Fruit fly (Drosophila melanogaster) whole organism, embryonic: ENCODE results near the gene CG7987.

Experiments used
- Antp ChIP-seq: fragments of 200-800 bp; sonication (Bioruptor generic); optimal IDR thresholded peaks from 3 replicates; lab custom pipeline; 2016; ENCODE audit warnings: missing biosample characterization, missing genetic modification characterization
- Atf3 ChIP-seq: fragments of 200-800 bp; sonication (Bioruptor generic); optimal IDR thresholded peaks from 3 replicates; lab custom pipeline; 2016; ENCODE audit warnings: missing biosample characterization, missing genetic modification characterization
- BEAF-32 ChIP-seq: fragments of 200-800 bp; sonication (Bioruptor generic); optimal IDR thresholded peaks from 3 replicates; lab custom pipeline; 2017; ENCODE audit warnings: missing biosample characterization, missing genetic modification characterization, mild to moderate bottlenecking, moderate library complexity, missing genetic modification reagents
- Bgb ChIP-seq: fragments of 200-800 bp; sonication (Bioruptor generic); IDR thresholded peaks from 2 replicates; pipeline ENCODE4 v1.3.6; 2022; ENCODE audit warnings: missing biosample characterization, missing genetic modification characterization; ENCODE audit not compliant: partially characterized antibody
- Bteb2 ChIP-seq: fragments of 200-800 bp; sonication (Bioruptor generic); optimal IDR thresholded peaks from 2 replicates; lab custom pipeline; 2016; ENCODE audit warnings: missing biosample characterization, missing genetic modification characterization
- CG10321 ChIP-seq: fragments of 200-800 bp; sonication (Bioruptor generic); IDR thresholded peaks from 2 replicates; pipeline ENCODE4 v1.3.6; 2022; ENCODE audit warnings: missing biosample characterization, missing genetic modification characterization
- CG11398 ChIP-seq: fragments of 200-800 bp; sonication (Bioruptor generic); optimal IDR thresholded peaks from 2 replicates; lab custom pipeline; 2016; ENCODE audit warnings: missing biosample characterization, missing genetic modification characterization
- CG12071 ChIP-seq: fragments of 200-800 bp; sonication (Bioruptor generic); optimal IDR thresholded peaks from 3 replicates; lab custom pipeline; 2018; ENCODE audit warnings: missing biosample characterization, mild to moderate bottlenecking, missing genetic modification characterization
- CG12219 ChIP-seq: fragments of 200-800 bp; sonication (Bioruptor generic); optimal IDR thresholded peaks from 3 replicates; lab custom pipeline; 2018; ENCODE audit warnings: missing biosample characterization, mild to moderate bottlenecking, missing genetic modification characterization
- CG12391 ChIP-seq: fragments of 200-800 bp; sonication (Bioruptor generic); optimal IDR thresholded peaks from 3 replicates; lab custom pipeline; 2018; ENCODE audit warnings: missing biosample characterization, mild to moderate bottlenecking, missing genetic modification characterization, moderate library complexity
- CG16815 ChIP-seq: fragments of 200-800 bp; sonication (Bioruptor generic); optimal IDR thresholded peaks from 3 replicates; lab custom pipeline; 2017; ENCODE audit warnings: missing biosample characterization, mild to moderate bottlenecking, missing genetic modification characterization
- CG16863 ChIP-seq: fragments of 200-800 bp; sonication (Bioruptor generic); optimal IDR thresholded peaks from 3 replicates; lab custom pipeline; 2016; ENCODE audit warnings: missing biosample characterization, missing genetic modification characterization
- CG17361 ChIP-seq: fragments of 200-800 bp; sonication (Bioruptor generic); IDR thresholded peaks from 3 replicates; pipeline ENCODE4 v1.3.6; 2022; ENCODE audit warnings: missing biosample characterization, missing genetic modification characterization
- CG2678 ChIP-seq: fragments of 200-800 bp; sonication (Bioruptor generic); optimal IDR thresholded peaks from 3 replicates; lab custom pipeline; 2019; ENCODE audit warnings: missing biosample characterization, mild to moderate bottlenecking, missing genetic modification characterization, moderate library complexity
- CG30431 ChIP-seq: fragments of 200-800 bp; sonication (Bioruptor generic); optimal IDR thresholded peaks from 2 replicates; lab custom pipeline; 2017; ENCODE audit warnings: missing biosample characterization, missing genetic modification characterization
- CG31365 ChIP-seq: fragments of 200-800 bp; sonication (Bioruptor generic); optimal IDR thresholded peaks from 2 replicates; lab custom pipeline; 2018; ENCODE audit warnings: missing biosample characterization, mild to moderate bottlenecking, missing genetic modification characterization
- CG3163 ChIP-seq: fragments of 200-800 bp; sonication (Bioruptor generic); optimal IDR thresholded peaks from 3 replicates; lab custom pipeline; 2016; ENCODE audit warnings: missing biosample characterization, missing genetic modification characterization
- CG32767 ChIP-seq: fragments of 200-800 bp; sonication (Bioruptor generic); IDR thresholded peaks from 2 replicates; pipeline ENCODE4 v1.3.6; 2022; ENCODE audit warnings: missing biosample characterization, missing genetic modification characterization
- CG7786 ChIP-seq: fragments of 200-800 bp; sonication (Bioruptor generic); optimal IDR thresholded peaks from 2 replicates; lab custom pipeline; 2016; ENCODE audit warnings: missing biosample characterization, missing genetic modification characterization
- CG7987 ChIP-seq: fragments of 200-800 bp; sonication (Bioruptor generic); optimal IDR thresholded peaks from 2 replicates; lab custom pipeline; 2018; ENCODE audit warnings: missing biosample characterization, mild to moderate bottlenecking, missing genetic modification characterization, moderate library complexity
- CG8281 ChIP-seq: fragments of 200-800 bp; sonication (Bioruptor generic); optimal IDR thresholded peaks from 2 replicates; lab custom pipeline; 2018; ENCODE audit warnings: missing biosample characterization, mild to moderate bottlenecking, missing genetic modification characterization, moderate library complexity
- CHES-1-like ChIP-seq: fragments of 200-800 bp; sonication (Bioruptor generic); optimal IDR thresholded peaks from 2 replicates; lab custom pipeline; 2016; ENCODE audit warnings: missing biosample characterization, missing genetic modification characterization
- Chrac-16 ChIP-seq: fragments of 200-800 bp; sonication (Bioruptor generic); optimal IDR thresholded peaks from 3 replicates; lab custom pipeline; 2016; ENCODE audit warnings: missing biosample characterization, missing genetic modification characterization
- CoRest ChIP-seq: fragments of 200-800 bp; sonication (Bioruptor generic); optimal IDR thresholded peaks from 3 replicates; lab custom pipeline; 2018; ENCODE audit warnings: missing biosample characterization, mild to moderate bottlenecking, missing genetic modification characterization, moderate library complexity
- HHEX ChIP-seq: fragments of 200-800 bp; sonication (Bioruptor generic); optimal IDR thresholded peaks from 3 replicates; lab custom pipeline; 2017; ENCODE audit warnings: missing biosample characterization, mild to moderate bottlenecking, missing genetic modification characterization, missing genetic modification reagents
- Hmx ChIP-seq: fragments of 200-800 bp; sonication (Bioruptor generic); optimal IDR thresholded peaks from 2 replicates; lab custom pipeline; 2016; ENCODE audit warnings: missing biosample characterization, missing genetic modification characterization
- Mad ChIP-seq: fragments of 200-800 bp; sonication (Bioruptor generic); optimal IDR thresholded peaks from 2 replicates; lab custom pipeline; 2016; ENCODE audit warnings: missing biosample characterization, missing genetic modification characterization
- Mrtf ChIP-seq: fragments of 200-800 bp; sonication (Bioruptor generic); IDR thresholded peaks from 3 replicates; pipeline ENCODE4 v1.3.6; 2022; ENCODE audit warnings: missing biosample characterization, missing genetic modification characterization
- Nf-YA ChIP-seq: fragments of 200-800 bp; sonication (Bioruptor generic); IDR thresholded peaks from 2 replicates; pipeline ENCODE4 v1.3.6; 2022; ENCODE audit warnings: missing biosample characterization, missing genetic modification characterization
- Nf-YC ChIP-seq: fragments of 200-800 bp; optimal IDR thresholded peaks from 3 replicates; lab custom pipeline; 2019; ENCODE audit warnings: missing biosample characterization, mild to moderate bottlenecking, missing genetic modification characterization, moderate library complexity
- Sin3A ChIP-seq: fragments of >200 bp; optimal IDR thresholded peaks from 2 replicates; lab custom pipeline; 2018
- Spps ChIP-seq: fragments of 200-800 bp; sonication (Bioruptor generic); optimal IDR thresholded peaks from 2 replicates; lab custom pipeline; 2018; ENCODE audit warnings: missing biosample characterization, mild to moderate bottlenecking, missing genetic modification characterization
- Trl ChIP-seq, 3 experiments: fragments of >200 bp in 2 of 3; fragments of 200-800 bp in 1 of 3; sonication (Bioruptor generic) in 1 of 3; optimal IDR thresholded peaks; 2 replicates in 1 of 3; 3 replicates in 2 of 3; lab custom pipeline; 2016 to 2017; ENCODE audit warnings: missing biosample characterization in 1 of 3, missing genetic modification characterization in 1 of 3
- Vsx1 ChIP-seq: fragments of 200-800 bp; sonication (Bioruptor generic); optimal IDR thresholded peaks from 2 replicates; lab custom pipeline; 2017; ENCODE audit warnings: missing biosample characterization, mild to moderate bottlenecking, missing genetic modification characterization, missing genetic modification reagents
- YL-1 ChIP-seq: fragments of 200-800 bp; sonication (Bioruptor generic); optimal IDR thresholded peaks from 3 replicates; lab custom pipeline; 2017; ENCODE audit warnings: missing biosample characterization, mild to moderate bottlenecking, missing genetic modification characterization
- bowl ChIP-seq: fragments of 200-800 bp; sonication (Bioruptor generic); IDR thresholded peaks from 2 replicates; pipeline ENCODE4 v1.3.6; 2022; ENCODE audit warnings: missing biosample characterization, missing genetic modification characterization
- br ChIP-seq: fragments of >200 bp; optimal IDR thresholded peaks from 2 replicates; lab custom pipeline; 2017
- cato ChIP-seq: fragments of 200-800 bp; sonication (Bioruptor generic); optimal IDR thresholded peaks from 2 replicates; lab custom pipeline; 2016; ENCODE audit warnings: missing biosample characterization, missing genetic modification characterization, borderline replicate concordance
- caup ChIP-seq: fragments of 200-800 bp; sonication (Bioruptor generic); optimal IDR thresholded peaks from 3 replicates; lab custom pipeline; 2017; ENCODE audit warnings: missing biosample characterization, mild to moderate bottlenecking, missing genetic modification characterization, moderate library complexity; ENCODE audit not compliant: severe bottlenecking
- chn ChIP-seq: fragments of 200-800 bp; sonication (Bioruptor generic); optimal IDR thresholded peaks from 2 replicates; lab custom pipeline; 2016; ENCODE audit warnings: missing biosample characterization, missing genetic modification characterization
- dan ChIP-seq: fragments of 200-800 bp; sonication (Bioruptor generic); IDR thresholded peaks from 2 replicates; pipeline ENCODE4 v1.3.6; 2022; ENCODE audit warnings: missing biosample characterization, missing genetic modification characterization
- dysf ChIP-seq: fragments of 200-800 bp; sonication (Bioruptor generic); IDR thresholded peaks from 3 replicates; pipeline ENCODE4 v1.3.6; 2022; ENCODE audit warnings: missing biosample characterization, missing genetic modification characterization
- exex ChIP-seq: fragments of 200-800 bp; sonication (Bioruptor generic); optimal IDR thresholded peaks from 4 replicates; lab custom pipeline; 2018; ENCODE audit warnings: missing biosample characterization, mild to moderate bottlenecking, missing genetic modification characterization, moderate library complexity
- fd96Cb ChIP-seq: fragments of 200-800 bp; sonication (Bioruptor generic); optimal IDR thresholded peaks from 2 replicates; lab custom pipeline; 2018; ENCODE audit warnings: missing biosample characterization, mild to moderate bottlenecking, missing genetic modification characterization, moderate library complexity
- lbe ChIP-seq: fragments of 200-800 bp; sonication (Bioruptor generic); optimal IDR thresholded peaks from 2 replicates; lab custom pipeline; 2016; ENCODE audit warnings: missing biosample characterization, mild to moderate bottlenecking, missing genetic modification characterization
- mam ChIP-seq: fragments of 200-800 bp; sonication (Bioruptor generic); optimal IDR thresholded peaks from 3 replicates; lab custom pipeline; 2016; ENCODE audit warnings: missing biosample characterization, missing genetic modification characterization
- pzg ChIP-seq: fragments of 200-800 bp; sonication (Bioruptor generic); optimal IDR thresholded peaks from 3 replicates; lab custom pipeline; 2018; ENCODE audit warnings: missing biosample characterization, mild to moderate bottlenecking, missing genetic modification characterization, moderate library complexity
- rib ChIP-seq: fragments of 200-800 bp; sonication (Bioruptor generic); IDR thresholded peaks from 2 replicates; pipeline ENCODE4 v1.3.6; 2022; ENCODE audit warnings: missing biosample characterization, missing genetic modification characterization
- sens-2 ChIP-seq: fragments of 200-800 bp; sonication (Bioruptor generic); IDR thresholded peaks from 2 replicates; pipeline ENCODE4 v1.3.6; 2022; ENCODE audit warnings: missing biosample characterization, missing genetic modification characterization
- sna ChIP-seq: fragments of 200-800 bp; sonication (Bioruptor generic); IDR thresholded peaks from 2 replicates; pipeline ENCODE4 v1.3.6; 2022; ENCODE audit warnings: missing biosample characterization, missing genetic modification characterization; ENCODE audit not compliant: partially characterized antibody
- vnd ChIP-seq: fragments of 200-800 bp; sonication (Bioruptor generic); IDR thresholded peaks from 3 replicates; pipeline ENCODE4 v1.3.6; 2022; ENCODE audit warnings: missing biosample characterization, missing genetic modification characterization; ENCODE audit not compliant: partially characterized antibody

Gene CG7987

dm6 chr3R:14568501-14569137 is 7.1 kb downstream of the CG7987 start, which contains the start of gene CG8066 (continued):
- TF ChIP-seq CG10321 (GFP tag; lab: Robert Waterston, UW) (no peak), Bgb (GFP tag; lab: Robert Waterston, UW) (peak; percentile 15; the same call in 1 of the 2 replicates), CG11398 (GFP tag; lab: Kevin White, UChicago) (no peak), HHEX (GFP tag; lab: Kevin White, UChicago) (no peak), CG2678 (tag; lab: Kevin White, UChicago) (no peak), CG8281 (tag; lab: Kevin White, UChicago) (no peak), Antp (no peak), sens-2 (GFP tag; lab: Robert Waterston, UW) (no peak), CG32767 (GFP tag; lab: Robert Waterston, UW) (no peak), chn (GFP tag; lab: Kevin White, UChicago) (no peak), lbe (GFP tag; lab: Kevin White, UChicago) (peak; percentile 19), Vsx1 (GFP tag; lab: Kevin White, UChicago) (no peak), CG31365 (tag; lab: Kevin White, UChicago) (no peak), Nf-YA (GFP tag; lab: Robert Waterston, UW) (no peak), bowl (no peak), Mad (no peak), dan (GFP tag; lab: Robert Waterston, UW) (no peak), CG12391 (tag; lab: Kevin White, UChicago) (peak; percentile 25), Mrtf (GFP tag; lab: Robert Waterston, UW) (no peak), CG12071 (GFP tag; lab: Kevin White, UChicago) (no peak), YL-1 (GFP tag; lab: Kevin White, UChicago) (no peak), Trl (optimal IDR thresholded peaks at IDR 0.05; lab: Kevin White, UChicago) (no peak), Trl (GFP tag; optimal IDR thresholded peaks at IDR 0.05; lab: Kevin White, UChicago) (no peak), CG16815 (no peak), CG16863 (GFP tag; lab: Kevin White, UChicago) (no peak), caup (GFP tag; lab: Kevin White, UChicago) (peak; percentile 46), fd96Cb (tag; lab: Kevin White, UChicago) (no peak), Hmx (GFP tag; lab: Kevin White, UChicago) (no peak), Bteb2 (no peak), vnd (GFP tag; lab: Robert Waterston, UW) (no peak), Nf-YC (tag; lab: Kevin White, UChicago) (no peak), mam (GFP tag; lab: Kevin White, UChicago) (no peak), CG7786 (GFP tag; lab: Kevin White, UChicago) (no peak), Atf3 (GFP tag; lab: Kevin White, UChicago) (no peak), dysf (GFP tag; lab: Robert Waterston, UW) (no peak), sna (GFP tag; lab: Robert Waterston, UW) (no peak), rib (GFP tag; lab: Robert Waterston, UW) (no peak), CoRest (tag; lab: Kevin White, UChicago) (peak; percentile 11), exex (tag; lab: Kevin White, UChicago) (peak; percentile 60), CG17361 (GFP tag; lab: Robert Waterston, UW) (no peak), pzg (GFP tag; lab: Kevin White, UChicago) (no peak), Chrac-16 (GFP tag; lab: Kevin White, UChicago) (no peak), Spps (tag; lab: Kevin White, UChicago) (no peak), br (lab: Kevin White, UChicago) (no peak), CG7987 (GFP tag; lab: Kevin White, UChicago) (no peak), CG12219 (GFP tag; lab: Kevin White, UChicago) (no peak), Sin3A (lab: Kevin White, UChicago) (no peak), cato (GFP tag; lab: Kevin White, UChicago) (no peak), CG3163 (GFP tag; lab: Kevin White, UChicago) (no peak), BEAF-32 (peak; percentile 54), CHES-1-like (GFP tag; lab: Kevin White, UChicago) (no peak), CG30431 (GFP tag; lab: Kevin White, UChicago) (no peak)
